ENCODE assay signal across 1 fruit fly cellular context in genomic region chr2L:5059645-5060254, dm6.
TF ChIP-seq lines count a peak whose summit lies in the region.

TSS of gene Rpn11 (minus strand) at chr2L:5059790.

TF ChIP-seq in whole organism, embryonic, 481 proteins besides CTCF, POLR2A, EP300 and RAD21 (continued from another document and continues in another):
- no peak for TF ChIP-seq oc (tag; optimal IDR thresholded peaks at IDR 0.05; lab: Kevin White, UChicago)
- TF ChIP-seq sens (GFP tag; lab: Kevin White, UChicago): peak; percentile 95
- peak; percentile 54 for TF ChIP-seq CG4617 (GFP tag; optimal IDR thresholded peaks at IDR 0.05; lab: Kevin White, UChicago; ENCODE audit: borderline replicate concordance)
- TF ChIP-seq dpn (GFP tag; optimal IDR thresholded peaks at IDR 0.05; lab: Kevin White, UChicago): peak; percentile 51 to 75
- no peak for TF ChIP-seq dan (GFP tag; IDR thresholded peaks at IDR 0.05; lab: Robert Waterston, UW)
- no peak for TF ChIP-seq vfl (GFP tag; optimal IDR thresholded peaks at IDR 0.05; lab: Kevin White, UChicago)
- TF ChIP-seq CG10979 (tag; optimal IDR thresholded peaks at IDR 0.05; lab: Kevin White, UChicago): peak; percentile 49
- TF ChIP-seq CG4404 (GFP tag; IDR thresholded peaks at IDR 0.05; lab: Robert Waterston, UW): peak; percentile 47; the same call in 1 of the 2 replicates
- peak; percentile 69 for TF ChIP-seq Sox100B (GFP tag; optimal IDR thresholded peaks at IDR 0.05; lab: Kevin White, UChicago)
- no peak for TF ChIP-seq MTF-1 (GFP tag; optimal IDR thresholded peaks at IDR 0.05; lab: Kevin White, UChicago; ENCODE audit: borderline replicate concordance)
- peak; percentile 72 for TF ChIP-seq CG17829 (tag; optimal IDR thresholded peaks at IDR 0.05; lab: Kevin White, UChicago)
- TF ChIP-seq CG9609 (GFP tag; optimal IDR thresholded peaks at IDR 0.05; lab: Kevin White, UChicago): no peak
- peak; percentile 87 for TF ChIP-seq CG14710 (tag; optimal IDR thresholded peaks at IDR 0.05; lab: Kevin White, UChicago)
- no peak for TF ChIP-seq Gsc (GFP tag; IDR thresholded peaks at IDR 0.05; lab: Robert Waterston, UW)
- no peak for TF ChIP-seq br (optimal IDR thresholded peaks at IDR 0.05; lab: Kevin White, UChicago)
- TF ChIP-seq CG13287 (GFP tag; IDR thresholded peaks at IDR 0.05; lab: Robert Waterston, UW; ENCODE audit: partially characterized antibody): peak; percentile 63
- no peak for TF ChIP-seq CG4282 (GFP tag; optimal IDR thresholded peaks at IDR 0.05; lab: Kevin White, UChicago)
- TF ChIP-seq lov (optimal IDR thresholded peaks at IDR 0.05; lab: Kevin White, UChicago): no peak
- TF ChIP-seq lov (GFP tag; IDR thresholded peaks at IDR 0.05; lab: Robert Waterston, UW): no peak
- TF ChIP-seq CG11560 (tag; IDR thresholded peaks at IDR 0.05; lab: Robert Waterston, UW): no peak
- no peak for TF ChIP-seq abd-A (tag; optimal IDR thresholded peaks at IDR 0.05; lab: Kevin White, UChicago)
- TF ChIP-seq Eip74EF (GFP tag; optimal IDR thresholded peaks at IDR 0.05; lab: Kevin White, UChicago): peak in 1 of 2 experiments; percentile 37
- TF ChIP-seq CG6689 (GFP tag; IDR thresholded peaks at IDR 0.05; lab: Robert Waterston, UW): peak; percentile 35
- peak; percentile 99 for TF ChIP-seq CG2116 (GFP tag; optimal IDR thresholded peaks at IDR 0.05; lab: Kevin White, UChicago)
- peak; percentile 51 for TF ChIP-seq Chrac-16 (GFP tag; optimal IDR thresholded peaks at IDR 0.05; lab: Kevin White, UChicago)
- TF ChIP-seq Ets97D (GFP tag; optimal IDR thresholded peaks at IDR 0.05; lab: Kevin White, UChicago): peak; percentile 24
- 0 out of 2 replicates have a peak, but pooled peaks have one; percentile 5 for TF ChIP-seq ranshi (GFP tag; IDR thresholded peaks at IDR 0.05; lab: Robert Waterston, UW)
- TF ChIP-seq Doc3 (GFP tag; IDR thresholded peaks at IDR 0.05; lab: Robert Waterston, UW; ENCODE audit: partially characterized antibody): 0 out of 3 replicates have a peak, but pooled peaks have one; percentile 33
- TF ChIP-seq crp (GFP tag; optimal IDR thresholded peaks at IDR 0.05; lab: Kevin White, UChicago): peak in 1 of 2 experiments; percentile 20
- TF ChIP-seq Drgx (GFP tag; IDR thresholded peaks at IDR 0.05; lab: Robert Waterston, UW): no peak
- TF ChIP-seq dmrt99B (tag; optimal IDR thresholded peaks at IDR 0.05; lab: Kevin White, UChicago): peak; percentile 68
- no peak for TF ChIP-seq org-1 (GFP tag; optimal IDR thresholded peaks at IDR 0.05; lab: Kevin White, UChicago)
- peak; percentile 50 for TF ChIP-seq kay (GFP tag; optimal IDR thresholded peaks at IDR 0.05; lab: Kevin White, UChicago)
- peak; percentile 24; the same call in 1 of the 3 replicates for TF ChIP-seq Dbx (GFP tag; IDR thresholded peaks at IDR 0.05; lab: Robert Waterston, UW)
- TF ChIP-seq B-H2 (GFP tag; optimal IDR thresholded peaks at IDR 0.05; lab: Kevin White, UChicago): peak; percentile 59
- no peak; the same call in 1 of the 2 replicates for TF ChIP-seq CG10366 (GFP tag; IDR thresholded peaks at IDR 0.05; lab: Robert Waterston, UW)
- peak; percentile 53 for TF ChIP-seq CG17359 (tag; optimal IDR thresholded peaks at IDR 0.05; lab: Kevin White, UChicago)
- peak; percentile 24 for TF ChIP-seq BtbVII (GFP tag; optimal IDR thresholded peaks at IDR 0.05; lab: Kevin White, UChicago)
- no peak for TF ChIP-seq Dfd (GFP tag; optimal IDR thresholded peaks at IDR 0.05; lab: Kevin White, UChicago)
- TF ChIP-seq schlank (tag; optimal IDR thresholded peaks at IDR 0.05; lab: Kevin White, UChicago): no peak
- TF ChIP-seq mld (GFP tag; IDR thresholded peaks at IDR 0.05; lab: Robert Waterston, UW; ENCODE audit: partially characterized antibody): no peak
- no peak for TF ChIP-seq ERR (GFP tag; optimal IDR thresholded peaks at IDR 0.05; lab: Kevin White, UChicago)
- no peak for TF ChIP-seq H15 (GFP tag; IDR thresholded peaks at IDR 0.05; lab: Robert Waterston, UW)
- peak; percentile 77 for TF ChIP-seq CG8924 (tag; optimal IDR thresholded peaks at IDR 0.05; lab: Kevin White, UChicago)
- 0 out of 3 replicates have a peak, but pooled peaks have one; percentile 25 for TF ChIP-seq CG7357 (GFP tag; IDR thresholded peaks at IDR 0.05; lab: Robert Waterston, UW)
- peak; percentile 8 for TF ChIP-seq CG8359 (GFP tag; optimal IDR thresholded peaks at IDR 0.05; lab: Kevin White, UChicago; ENCODE audit: borderline replicate concordance)
- TF ChIP-seq PHDP (tag; optimal IDR thresholded peaks at IDR 0.05; lab: Kevin White, UChicago): peak; percentile 44
- no peak for TF ChIP-seq CG17186 (GFP tag; optimal IDR thresholded peaks at IDR 0.05; lab: Kevin White, UChicago)
- no peak for TF ChIP-seq ase (GFP tag; IDR thresholded peaks at IDR 0.05; lab: Robert Waterston, UW)
- no peak for TF ChIP-seq gt (GFP tag; IDR thresholded peaks at IDR 0.05; lab: Robert Waterston, UW)
- no peak for TF ChIP-seq CG1024 (GFP tag; IDR thresholded peaks at IDR 0.05; lab: Robert Waterston, UW)
- no peak for TF ChIP-seq CG7271 (tag; optimal IDR thresholded peaks at IDR 0.05; lab: Kevin White, UChicago)
- TF ChIP-seq CG10274 (GFP tag; optimal IDR thresholded peaks at IDR 0.05; lab: Kevin White, UChicago): no peak
- TF ChIP-seq CG17802 (tag; optimal IDR thresholded peaks at IDR 0.05; lab: Kevin White, UChicago): no peak
- no peak for TF ChIP-seq pros (GFP tag; optimal IDR thresholded peaks at IDR 0.05; lab: Kevin White, UChicago)
- TF ChIP-seq CG18011 (GFP tag; optimal IDR thresholded peaks at IDR 0.05; lab: Kevin White, UChicago): no peak
- no peak for TF ChIP-seq CG14965 (GFP tag; optimal IDR thresholded peaks at IDR 0.05; lab: Kevin White, UChicago; ENCODE audit: borderline replicate concordance)
- TF ChIP-seq nerfin-1 (tag; optimal IDR thresholded peaks at IDR 0.05; lab: Kevin White, UChicago): peak; percentile 52
- no peak for TF ChIP-seq dati (GFP tag; IDR thresholded peaks at IDR 0.05; lab: Robert Waterston, UW)
- peak; percentile 13 for TF ChIP-seq ems (GFP tag; optimal IDR thresholded peaks at IDR 0.05; lab: Kevin White, UChicago)
- no peak for TF ChIP-seq chm (GFP tag; IDR thresholded peaks at IDR 0.05; lab: Robert Waterston, UW)
- no peak for TF ChIP-seq cad (GFP tag; optimal IDR thresholded peaks at IDR 0.05; lab: Kevin White, UChicago)
- no peak for TF ChIP-seq yki (optimal IDR thresholded peaks at IDR 0.05; lab: Kevin White, UChicago)
- TF ChIP-seq CG1792 (GFP tag; optimal IDR thresholded peaks at IDR 0.05; lab: Kevin White, UChicago): no peak
- peak; percentile 18 for TF ChIP-seq ewg (GFP tag; optimal IDR thresholded peaks at IDR 0.05; lab: Kevin White, UChicago)
- TF ChIP-seq Optix (GFP tag; IDR thresholded peaks at IDR 0.05; lab: Robert Waterston, UW): no peak
- no peak for TF ChIP-seq Mes4 (GFP tag; optimal IDR thresholded peaks at IDR 0.05; lab: Kevin White, UChicago)
- TF ChIP-seq ash1 (GFP tag; optimal IDR thresholded peaks at IDR 0.05; lab: Kevin White, UChicago): no peak
- no peak for TF ChIP-seq Rx (GFP tag; IDR thresholded peaks at IDR 0.05; lab: Robert Waterston, UW)
- TF ChIP-seq CG12744 (GFP tag; optimal IDR thresholded peaks at IDR 0.05; lab: Kevin White, UChicago): peak; percentile 35
- peak; percentile 45 for TF ChIP-seq fd3F (GFP tag; optimal IDR thresholded peaks at IDR 0.05; lab: Kevin White, UChicago)
- TF ChIP-seq CG8478 (optimal IDR thresholded peaks at IDR 0.05; lab: Kevin White, UChicago): no peak
- no peak for TF ChIP-seq jigr1 (GFP tag; IDR thresholded peaks at IDR 0.05; lab: Robert Waterston, UW)
- no peak for TF ChIP-seq corto (GFP tag; optimal IDR thresholded peaks at IDR 0.05; lab: Kevin White, UChicago)
- TF ChIP-seq ATbp (GFP tag; optimal IDR thresholded peaks at IDR 0.05; lab: Kevin White, UChicago): no peak
- no peak; the same call in 2 of the 3 replicates for TF ChIP-seq CG11456 (GFP tag; IDR thresholded peaks at IDR 0.05; lab: Robert Waterston, UW)
- TF ChIP-seq gro (GFP tag; optimal IDR thresholded peaks at IDR 0.05; lab: Kevin White, UChicago): no peak
- no peak for TF ChIP-seq CrebB (tag; optimal IDR thresholded peaks at IDR 0.05; lab: Kevin White, UChicago)
- peak; percentile 74 for TF ChIP-seq Dll (GFP tag; IDR thresholded peaks at IDR 0.05; lab: Robert Waterston, UW; ENCODE audit: partially characterized antibody)
- peak; percentile 70 for TF ChIP-seq dmrt11E (tag; optimal IDR thresholded peaks at IDR 0.05; lab: Kevin White, UChicago)
- peak; percentile 34 for TF ChIP-seq Dip3 (GFP tag; optimal IDR thresholded peaks at IDR 0.05; lab: Kevin White, UChicago)
- TF ChIP-seq da (GFP tag; optimal IDR thresholded peaks at IDR 0.05; lab: Kevin White, UChicago): no peak
- peak; percentile 47 for TF ChIP-seq NfI (GFP tag; optimal IDR thresholded peaks at IDR 0.05; lab: Kevin White, UChicago)
- peak; percentile 46 for TF ChIP-seq cato (GFP tag; optimal IDR thresholded peaks at IDR 0.05; lab: Kevin White, UChicago; ENCODE audit: borderline replicate concordance)
- no peak for TF ChIP-seq CG14667 (GFP tag; IDR thresholded peaks at IDR 0.05; lab: Robert Waterston, UW)
- TF ChIP-seq CG7745 (tag; optimal IDR thresholded peaks at IDR 0.05; lab: Kevin White, UChicago): no peak
- TF ChIP-seq CG3281 (GFP tag; optimal IDR thresholded peaks at IDR 0.05; lab: Kevin White, UChicago): peak; percentile 54
- TF ChIP-seq Tbp (GFP tag; optimal IDR thresholded peaks at IDR 0.05; lab: Kevin White, UChicago): no peak
- 0 out of 3 replicates have a peak, but pooled peaks have one; percentile 32 for TF ChIP-seq CG14860 (GFP tag; IDR thresholded peaks at IDR 0.05; lab: Robert Waterston, UW; ENCODE audit: partially characterized antibody)
- peak; percentile 49 for TF ChIP-seq slou (GFP tag; optimal IDR thresholded peaks at IDR 0.05; lab: Kevin White, UChicago)
- no peak for TF ChIP-seq CG7372 (GFP tag; IDR thresholded peaks at IDR 0.05; lab: Robert Waterston, UW)
- peak; percentile 63 for TF ChIP-seq CG9932 (GFP tag; IDR thresholded peaks at IDR 0.05; lab: Robert Waterston, UW)
- TF ChIP-seq CG8281 (tag; optimal IDR thresholded peaks at IDR 0.05; lab: Kevin White, UChicago): no peak
- TF ChIP-seq gsb-n (tag; optimal IDR thresholded peaks at IDR 0.05; lab: Kevin White, UChicago): peak; percentile 47
- peak; percentile 84 for TF ChIP-seq CoRest (tag; optimal IDR thresholded peaks at IDR 0.05; lab: Kevin White, UChicago)
- peak; percentile 34; the same call in 1 of the 2 replicates for TF ChIP-seq ap (GFP tag; IDR thresholded peaks at IDR 0.05; lab: Robert Waterston, UW)
- no peak for TF ChIP-seq eve (GFP tag; optimal IDR thresholded peaks at IDR 0.05; lab: Kevin White, UChicago)
- TF ChIP-seq caup (GFP tag; optimal IDR thresholded peaks at IDR 0.05; lab: Kevin White, UChicago; ENCODE audit: severe bottlenecking): peak; percentile 29
- TF ChIP-seq lbe (GFP tag; optimal IDR thresholded peaks at IDR 0.05; lab: Kevin White, UChicago): no peak
- TF ChIP-seq CG5180 (GFP tag; optimal IDR thresholded peaks at IDR 0.05; lab: Kevin White, UChicago): no peak
- no peak for TF ChIP-seq gce (GFP tag; IDR thresholded peaks at IDR 0.05; lab: Robert Waterston, UW)
- no peak for TF ChIP-seq pan (optimal IDR thresholded peaks at IDR 0.05; lab: Kevin White, UChicago)
- TF ChIP-seq pan (GFP tag; optimal IDR thresholded peaks at IDR 0.05 in 1 of 2, IDR thresholded peaks at IDR 0.05 in 1 of 2): peak in 1 of 2 experiments; percentile 44
- no peak for TF ChIP-seq fru (optimal IDR thresholded peaks at IDR 0.05; lab: Kevin White, UChicago)
- TF ChIP-seq Hsf (GFP tag; optimal IDR thresholded peaks at IDR 0.05; lab: Kevin White, UChicago): peak; percentile 59
- peak; percentile 25 for TF ChIP-seq CG12942 (GFP tag; optimal IDR thresholded peaks at IDR 0.05; lab: Kevin White, UChicago)
- peak; percentile 66 for TF ChIP-seq Scr (GFP tag; IDR thresholded peaks at IDR 0.05; lab: Robert Waterston, UW; ENCODE audit: partially characterized antibody)
- no peak; the same call in 1 of the 2 replicates for TF ChIP-seq CG32532 (GFP tag; IDR thresholded peaks at IDR 0.05; lab: Robert Waterston, UW)
- peak; percentile 40 for TF ChIP-seq HmgZ (tag; optimal IDR thresholded peaks at IDR 0.05; lab: Kevin White, UChicago)
- peak; percentile 53 for TF ChIP-seq Xbp1 (GFP tag; optimal IDR thresholded peaks at IDR 0.05; lab: Kevin White, UChicago)
- TF ChIP-seq CG9215 (GFP tag; IDR thresholded peaks at IDR 0.05; lab: Robert Waterston, UW): peak; percentile 40; the same call in 1 of the 2 replicates
- TF ChIP-seq Aef1 (GFP tag; IDR thresholded peaks at IDR 0.05; lab: Robert Waterston, UW): 0 out of 3 replicates have a peak, but pooled peaks have one; percentile 17
- TF ChIP-seq Poxn (GFP tag; IDR thresholded peaks at IDR 0.05; lab: Robert Waterston, UW): no peak
- no peak for TF ChIP-seq Atf6 (GFP tag; IDR thresholded peaks at IDR 0.05; lab: Robert Waterston, UW)
- TF ChIP-seq Usf (GFP tag; optimal IDR thresholded peaks at IDR 0.05; lab: Kevin White, UChicago): peak; percentile 7
- peak; percentile 46 for TF ChIP-seq Max (GFP tag; optimal IDR thresholded peaks at IDR 0.05; lab: Kevin White, UChicago)
- no peak for TF ChIP-seq crol (GFP tag; IDR thresholded peaks at IDR 0.05; lab: Robert Waterston, UW)
- TF ChIP-seq CG10565 (GFP tag; optimal IDR thresholded peaks at IDR 0.05; lab: Kevin White, UChicago): no peak
- no peak; the same call in 2 of the 3 replicates for TF ChIP-seq tgo (GFP tag; IDR thresholded peaks at IDR 0.05; lab: Robert Waterston, UW)
- peak; percentile 53 for TF ChIP-seq Hmr (GFP tag; optimal IDR thresholded peaks at IDR 0.05; lab: Kevin White, UChicago)
- TF ChIP-seq Sox102F (GFP tag; optimal IDR thresholded peaks at IDR 0.05; lab: Kevin White, UChicago): peak; percentile 64
- TF ChIP-seq ato (GFP tag; IDR thresholded peaks at IDR 0.05; lab: Robert Waterston, UW; ENCODE audit: partially characterized antibody): no peak
- TF ChIP-seq CG7556 (GFP tag; optimal IDR thresholded peaks at IDR 0.05; lab: Kevin White, UChicago): peak; percentile 72
- TF ChIP-seq CG16779 (GFP tag; IDR thresholded peaks at IDR 0.05; lab: Robert Waterston, UW): no peak
- TF ChIP-seq Antp (GFP tag; optimal IDR thresholded peaks at IDR 0.05; lab: Kevin White, UChicago): peak; percentile 18
- no peak for TF ChIP-seq Lim3 (GFP tag; IDR thresholded peaks at IDR 0.05; lab: Robert Waterston, UW)
- TF ChIP-seq CG7987 (GFP tag; optimal IDR thresholded peaks at IDR 0.05; lab: Kevin White, UChicago): no peak
- TF ChIP-seq Pdp1 (GFP tag; optimal IDR thresholded peaks at IDR 0.05; lab: Kevin White, UChicago): peak; percentile 56 to 63
- no peak for TF ChIP-seq Dip2 (GFP tag; IDR thresholded peaks at IDR 0.05; lab: Robert Waterston, UW)
- TF ChIP-seq odd (GFP tag; optimal IDR thresholded peaks at IDR 0.05; lab: Kevin White, UChicago): peak; percentile 0
- no peak for TF ChIP-seq sqz (GFP tag; optimal IDR thresholded peaks at IDR 0.05; lab: Kevin White, UChicago)
- no peak for TF ChIP-seq Jarid2 (GFP tag; optimal IDR thresholded peaks at IDR 0.05; lab: Kevin White, UChicago)
